Worm (Caenorhabditis elegans) whole organism, early embryonic: ENCODE measurements around the gene C50D2.6.

ENCODE experiments used
- aly-1 ChIP-seq: sonication (generic microtip); optimal IDR thresholded peaks from 2 replicates; lab custom pipeline; 2016; ENCODE audit warnings: missing genetic modification characterization, missing compliant biosample characterization
- ama-1 ChIP-seq: fragments of 150-350 bp; optimal IDR thresholded peaks from 2 replicates; lab custom pipeline; 2014
- ceh-36 ChIP-seq: sonication (generic microtip); optimal IDR thresholded peaks from 2 replicates; lab custom pipeline; 2016; ENCODE audit warnings: missing genetic modification characterization, inconsistent platforms, missing compliant biosample characterization
- flt-1 ChIP-seq: fragments of 200-800 bp; sonication (Bioruptor generic); IDR thresholded peaks from 2 replicates; pipeline ENCODE4 v1.3.6; 2022; ENCODE audit warnings: missing genetic modification characterization, missing compliant biosample characterization
- hmg-4 ChIP-seq: fragments of 200-800 bp; sonication (Bioruptor generic); optimal IDR thresholded peaks from 2 replicates; lab custom pipeline; 2018; ENCODE audit warnings: mild to moderate bottlenecking, missing genetic modification characterization, missing compliant biosample characterization
- hnd-1 ChIP-seq: sonication (generic microtip); optimal IDR thresholded peaks from 2 replicates; lab custom pipeline; 2016; ENCODE audit warnings: missing genetic modification characterization, missing compliant biosample characterization
- tra-4 ChIP-seq: sonication (generic microtip); optimal IDR thresholded peaks from 2 replicates; lab custom pipeline; 2017; ENCODE audit warnings: missing genetic modification characterization, missing compliant biosample characterization

- TF ChIP-seq hmg-4 (GFP tag; lab: Kevin White, UChicago) (no peak), ceh-36 (no peak), aly-1 (no peak), ama-1 (lab: Kevin White, UChicago) (no peak), flt-1 (no peak), hnd-1 (tag; lab: Kevin White, UChicago) (no peak), tra-4 (tag; lab: Kevin White, UChicago) (no peak)
Measured at ce11 chrII:107703-108102, 23.5 kb downstream of the C50D2.6 start.
